Fruit fly (Drosophila melanogaster): ENCODE data around the gene CG43725.

The CG43725 gene

DNA sequence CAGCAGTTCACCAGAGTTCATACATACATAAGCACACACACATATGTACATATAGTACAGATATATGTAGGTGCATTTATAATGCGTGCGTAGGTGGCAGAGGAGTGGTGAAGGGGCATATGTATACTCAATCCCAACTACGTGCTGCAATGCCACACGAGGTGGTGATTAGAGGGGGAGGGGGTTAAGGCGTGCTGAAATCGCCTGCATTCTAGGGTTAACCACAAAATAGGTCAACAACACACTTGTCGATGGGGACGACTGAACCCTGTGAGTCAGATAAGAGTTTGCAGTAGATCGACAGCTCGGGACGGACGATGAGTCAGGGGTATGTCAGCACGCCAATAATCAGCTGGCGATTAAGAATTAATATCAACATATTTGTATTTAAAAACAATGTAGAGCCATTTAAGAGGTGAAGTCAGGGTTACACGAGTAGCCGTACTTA is 29.8 kb upstream of the CG43725 start:
- TF ChIP-seq Mes4 (GFP tag; optimal IDR thresholded peaks at IDR 0.05) (no peak), CG15011 (GFP tag; optimal IDR thresholded peaks at IDR 0.05) (no peak), CG18262 (tag; optimal IDR thresholded peaks at IDR 0.05) (no peak), nerfin-2 (GFP tag; IDR thresholded peaks at IDR 0.05; ENCODE audit: partially characterized antibody) (no peak), Nf-YA (GFP tag; IDR thresholded peaks at IDR 0.05) (no peak), CG12942 (GFP tag; optimal IDR thresholded peaks at IDR 0.05) (no peak), dan (GFP tag; IDR thresholded peaks at IDR 0.05) (no peak), kni (GFP tag; optimal IDR thresholded peaks at IDR 0.05) (peak; percentile 26), Hr78 (GFP tag; optimal IDR thresholded peaks at IDR 0.05) (peak in 1 of 2 experiments; percentile 96), CG4424 (GFP tag; optimal IDR thresholded peaks at IDR 0.05) (no peak), CG6683 (GFP tag; optimal IDR thresholded peaks at IDR 0.05) (no peak), crc (GFP tag; optimal IDR thresholded peaks at IDR 0.05) (no peak), sr (GFP tag; IDR thresholded peaks at IDR 0.05) (no peak), Ravus (GFP tag; IDR thresholded peaks at IDR 0.05) (no peak), Bgb (GFP tag; IDR thresholded peaks at IDR 0.05; ENCODE audit: partially characterized antibody) (no peak), CG12769 (tag; optimal IDR thresholded peaks at IDR 0.05) (peak; percentile 11), prd (optimal IDR thresholded peaks at IDR 0.05) (no peak), prd (GFP tag; IDR thresholded peaks at IDR 0.05) (no peak), tio (GFP tag; optimal IDR thresholded peaks at IDR 0.05) (no peak), abd-A (tag; optimal IDR thresholded peaks at IDR 0.05) (no peak), toy (GFP tag; IDR thresholded peaks at IDR 0.05) (no peak), unc-4 (GFP tag; IDR thresholded peaks at IDR 0.05; ENCODE audit: partially characterized antibody) (no peak), B-H2 (GFP tag; optimal IDR thresholded peaks at IDR 0.05) (no peak), slou (GFP tag; optimal IDR thresholded peaks at IDR 0.05) (no peak), CG13894 (tag; optimal IDR thresholded peaks at IDR 0.05) (no peak), caup (GFP tag; optimal IDR thresholded peaks at IDR 0.05; ENCODE audit: severe bottlenecking) (no peak), HmgD (GFP tag; optimal IDR thresholded peaks at IDR 0.05) (no peak), repo (GFP tag; optimal IDR thresholded peaks at IDR 0.05) (no peak), HLHmδ (GFP tag; optimal IDR thresholded peaks at IDR 0.05) (peak; percentile 6), lov (optimal IDR thresholded peaks at IDR 0.05) (no peak), lov (GFP tag; IDR thresholded peaks at IDR 0.05) (no peak), pb (GFP tag; optimal IDR thresholded peaks at IDR 0.05) (no peak), CG14667 (GFP tag; IDR thresholded peaks at IDR 0.05) (no peak), CG15269 (tag; optimal IDR thresholded peaks at IDR 0.05) (no peak), CG43689 (GFP tag; IDR thresholded peaks at IDR 0.05) (no peak), CG8281 (tag; optimal IDR thresholded peaks at IDR 0.05) (no peak), CG10431 (GFP tag; optimal IDR thresholded peaks at IDR 0.05) (no peak), CG2202 (tag; optimal IDR thresholded peaks at IDR 0.05) (no peak), zen2 (GFP tag; IDR thresholded peaks at IDR 0.05; ENCODE audit: partially characterized antibody) (no peak), crol (GFP tag; IDR thresholded peaks at IDR 0.05) (peak; percentile 79), Neu2 (GFP tag; optimal IDR thresholded peaks at IDR 0.05; ENCODE audit: borderline replicate concordance) (no peak), sd (tag; optimal IDR thresholded peaks at IDR 0.05) (peak; percentile 38), CG3163 (GFP tag; optimal IDR thresholded peaks at IDR 0.05) (peak; percentile 35), cas (GFP tag; IDR thresholded peaks at IDR 0.05) (no peak), Blimp-1 (GFP tag; optimal IDR thresholded peaks at IDR 0.05) (no peak), Atf6 (GFP tag; IDR thresholded peaks at IDR 0.05) (no peak), CG7987 (GFP tag; optimal IDR thresholded peaks at IDR 0.05) (no peak), jigr1 (GFP tag; IDR thresholded peaks at IDR 0.05) (no peak), Trl (optimal IDR thresholded peaks at IDR 0.05) (no peak), Trl (GFP tag; optimal IDR thresholded peaks at IDR 0.05) (no peak), Dp (GFP tag; optimal IDR thresholded peaks at IDR 0.05) (no peak), CG13287 (GFP tag; IDR thresholded peaks at IDR 0.05; ENCODE audit: partially characterized antibody) (no peak)
